Worm (Caenorhabditis elegans) whole organism, young adult: ENCODE results near the gene F31F7.2.

Source experiments
- B0035.1 ChIP-seq: sonication (generic microtip); optimal IDR thresholded peaks from 2 replicates; lab custom pipeline; 2016; ENCODE audit warnings: missing genetic modification characterization, mild to moderate bottlenecking, missing compliant biosample characterization, missing genotype, missing genetic modification reagents
- B0261.1 ChIP-seq: sonication (generic microtip); optimal IDR thresholded peaks from 2 replicates; lab custom pipeline; 2016; ENCODE audit warnings: mild to moderate bottlenecking, missing genetic modification characterization, moderate library complexity, missing compliant biosample characterization
- C17E4.6 ChIP-seq: fragments of 200-800 bp; sonication (Bioruptor generic); IDR thresholded peaks from 2 replicates; pipeline ENCODE4 v1.3.6; 2022; ENCODE audit warnings: missing genetic modification reagents, missing genetic modification characterization, missing compliant biosample characterization
- F33H1.4 ChIP-seq: fragments of 200-800 bp; sonication (Bioruptor generic); IDR thresholded peaks from 2 replicates; pipeline ENCODE4 v1.3.6; 2022; ENCODE audit warnings: missing genetic modification reagents, missing genetic modification characterization, missing compliant biosample characterization
- F37B4.10 ChIP-seq: fragments of 200-800 bp; sonication (Bioruptor generic); IDR thresholded peaks from 2 replicates; pipeline ENCODE4 v1.3.6; 2022; ENCODE audit warnings: missing genetic modification characterization, missing compliant biosample characterization
- F39B2.1 ChIP-seq: fragments of 200-800 bp; sonication (Bioruptor generic); IDR thresholded peaks from 2 replicates; pipeline ENCODE4 v1.3.6; 2022; ENCODE audit warnings: missing genetic modification reagents, missing genetic modification characterization, missing compliant biosample characterization
- F52B5.7 ChIP-seq: sonication (generic microtip); optimal IDR thresholded peaks from 2 replicates; lab custom pipeline; 2016; ENCODE audit warnings: mild to moderate bottlenecking, missing genetic modification characterization, missing compliant biosample characterization
- F55B11.4 ChIP-seq: sonication (generic microtip); optimal IDR thresholded peaks from 2 replicates; lab custom pipeline; 2016; ENCODE audit warnings: missing compliant biosample characterization, missing genetic modification characterization, borderline replicate concordance; ENCODE audit not compliant: insufficient read depth
- K11D2.4 ChIP-seq: fragments of 200-800 bp; sonication (Bioruptor generic); IDR thresholded peaks from 2 replicates; pipeline ENCODE4 v1.3.6; 2022; ENCODE audit warnings: missing genetic modification reagents, missing genetic modification characterization, missing compliant biosample characterization
- T07F8.4 ChIP-seq: sonication (generic microtip); optimal IDR thresholded peaks from 2 replicates; lab custom pipeline; 2016; ENCODE audit warnings: mild to moderate bottlenecking, missing genetic modification characterization, moderate library complexity, missing compliant biosample characterization
- Y53G8AR.9 ChIP-seq: fragments of 200-800 bp; sonication (Bioruptor generic); conservative IDR thresholded peaks from 2 replicates; pipeline ENCODE4 v1.3.6; 2022; ENCODE audit warnings: missing genetic modification reagents, missing genetic modification characterization, missing compliant biosample characterization
- Y56A3A.18 ChIP-seq: fragments of 200-800 bp; sonication (Bioruptor generic); IDR thresholded peaks from 2 replicates; pipeline ENCODE4 v1.3.6; 2022; ENCODE audit warnings: missing genetic modification reagents, missing genetic modification characterization, missing compliant biosample characterization
- Y67H2A.10 ChIP-seq: fragments of 200-800 bp; sonication (Bioruptor generic); conservative IDR thresholded peaks from 2 replicates; pipeline ENCODE4 v1.3.6; 2022; ENCODE audit warnings: missing genetic modification reagents, missing genetic modification characterization, missing compliant biosample characterization
- aptf-3 ChIP-seq: fragments of 200-800 bp; sonication (Bioruptor generic); IDR thresholded peaks from 2 replicates; pipeline ENCODE4 v1.3.6; 2022; ENCODE audit warnings: missing genetic modification characterization, missing compliant biosample characterization
- attf-5 ChIP-seq: fragments of 200-800 bp; sonication (Bioruptor generic); optimal IDR thresholded peaks from 2 replicates; lab custom pipeline; 2018; ENCODE audit warnings: mild to moderate bottlenecking, missing genetic modification characterization, missing compliant biosample characterization
- bed-1 ChIP-seq: fragments of 200-800 bp; sonication (Bioruptor generic); IDR thresholded peaks from 2 replicates; pipeline ENCODE4 v1.3.6; 2022; ENCODE audit warnings: missing genetic modification reagents, missing genetic modification characterization, missing compliant biosample characterization
- bed-2 ChIP-seq: fragments of 200-800 bp; sonication (Bioruptor generic); IDR thresholded peaks from 2 replicates; pipeline ENCODE4 v1.3.6; 2022; ENCODE audit warnings: missing genetic modification reagents, missing genetic modification characterization, missing compliant biosample characterization
- ccch-3 ChIP-seq: fragments of 200-800 bp; sonication (Bioruptor generic); optimal IDR thresholded peaks from 2 replicates; lab custom pipeline; 2018; ENCODE audit warnings: mild to moderate bottlenecking, missing genetic modification characterization, missing compliant biosample characterization
- ceh-100 ChIP-seq: fragments of 200-800 bp; sonication (Bioruptor generic); IDR thresholded peaks from 2 replicates; pipeline ENCODE4 v1.3.6; 2022; ENCODE audit warnings: missing genetic modification reagents, missing genetic modification characterization, missing compliant biosample characterization
- ceh-40 ChIP-seq: fragments of 200-800 bp; sonication (Bioruptor generic); IDR thresholded peaks from 2 replicates; pipeline ENCODE4 v1.3.6; 2022; ENCODE audit warnings: missing genetic modification characterization, missing compliant biosample characterization
- ceh-79 ChIP-seq: sonication (generic microtip); optimal IDR thresholded peaks from 2 replicates; lab custom pipeline; 2017; ENCODE audit warnings: mild to moderate bottlenecking, missing genetic modification characterization, missing compliant biosample characterization
- die-1 ChIP-seq: sonication (generic microtip); optimal IDR thresholded peaks from 2 replicates; lab custom pipeline; 2016; ENCODE audit warnings: missing genotype, mild to moderate bottlenecking, missing genetic modification characterization, missing compliant biosample characterization
- dpff-1 ChIP-seq: sonication (generic microtip); optimal IDR thresholded peaks from 2 replicates; lab custom pipeline; 2017; ENCODE audit warnings: mild to moderate bottlenecking, missing genetic modification characterization, missing compliant biosample characterization
- efl-1 ChIP-seq: fragments of 150-350 bp; optimal IDR thresholded peaks from 2 replicates; lab custom pipeline; 2014; ENCODE audit warnings: missing biosample characterization, missing genetic modification reagents, missing genetic modification characterization
- ets-4 ChIP-seq: fragments of 200-800 bp; sonication (Bioruptor generic); optimal IDR thresholded peaks from 2 replicates; lab custom pipeline; 2018; ENCODE audit warnings: mild to moderate bottlenecking, missing genetic modification characterization, missing compliant biosample characterization
- fkh-3 ChIP-seq: sonication (generic microtip); optimal IDR thresholded peaks from 2 replicates; lab custom pipeline; 2016; ENCODE audit warnings: mild to moderate bottlenecking, missing genetic modification characterization, missing compliant biosample characterization
- gei-17 ChIP-seq: fragments of 200-800 bp; sonication (Bioruptor generic); optimal IDR thresholded peaks from 2 replicates; lab custom pipeline; 2018; ENCODE audit warnings: mild to moderate bottlenecking, missing genetic modification characterization, missing compliant biosample characterization
- let-607 ChIP-seq, 2 experiments: fragments of 200-800 bp in 1 of 2; sonication (Bioruptor generic) in 1 of 2; sonication (generic microtip) in 1 of 2; optimal IDR thresholded peaks; 2 replicates each; lab custom pipeline; 2016 to 2018; ENCODE audit warnings: mild to moderate bottlenecking in 2 of 2, missing compliant biosample characterization in 2 of 2, missing genetic modification characterization in 2 of 2, moderate library complexity in 2 of 2, missing genotype in 1 of 2
- lin-26 ChIP-seq: fragments of 200-800 bp; sonication (Bioruptor generic); IDR thresholded peaks from 2 replicates; pipeline ENCODE4 v1.3.6; 2022; ENCODE audit warnings: missing genetic modification reagents, missing genetic modification characterization, missing compliant biosample characterization
- lin-40 ChIP-seq: sonication (generic microtip); optimal IDR thresholded peaks from 2 replicates; lab custom pipeline; 2016; ENCODE audit warnings: missing genetic modification characterization, mild to moderate bottlenecking, missing compliant biosample characterization, missing genotype, missing genetic modification reagents
- lir-1 ChIP-seq: fragments of 200-800 bp; sonication (Bioruptor generic); conservative IDR thresholded peaks from 2 replicates; pipeline ENCODE4 v1.3.6; 2022; ENCODE audit warnings: missing genetic modification reagents, missing genetic modification characterization, missing compliant biosample characterization
- lsy-27 ChIP-seq: sonication (generic microtip); optimal IDR thresholded peaks from 2 replicates; lab custom pipeline; 2017; ENCODE audit warnings: missing genetic modification characterization, mild to moderate bottlenecking, missing compliant biosample characterization, antibody characterized with exemption, missing genotype, borderline replicate concordance; ENCODE audit not compliant: insufficient read depth
- madf-10 ChIP-seq: sonication (generic microtip); optimal IDR thresholded peaks from 2 replicates; lab custom pipeline; 2016; ENCODE audit warnings: mild to moderate bottlenecking, missing genetic modification characterization, missing compliant biosample characterization
- madf-8 ChIP-seq: fragments of 200-800 bp; sonication (Bioruptor generic); conservative IDR thresholded peaks from 2 replicates; pipeline ENCODE4 v1.3.6; 2022; ENCODE audit warnings: missing genetic modification reagents, missing genetic modification characterization, missing compliant biosample characterization
- mes-4 ChIP-seq: sonication (generic microtip); optimal IDR thresholded peaks from 2 replicates; lab custom pipeline; 2016; ENCODE audit warnings: missing genotype, missing genetic modification characterization, missing compliant biosample characterization
- nhr-27 ChIP-seq: fragments of 200-800 bp; sonication (Bioruptor generic); optimal IDR thresholded peaks from 2 replicates; lab custom pipeline; 2018; ENCODE audit warnings: mild to moderate bottlenecking, missing genetic modification characterization, moderate library complexity, missing compliant biosample characterization
- nhr-80 ChIP-seq: sonication (generic microtip); optimal IDR thresholded peaks from 2 replicates; lab custom pipeline; 2016; ENCODE audit warnings: missing genetic modification characterization, missing compliant biosample characterization
- nhr-90 ChIP-seq: sonication (generic microtip); optimal IDR thresholded peaks from 2 replicates; lab custom pipeline; 2016; ENCODE audit warnings: missing genotype, mild to moderate bottlenecking, missing genetic modification characterization, missing compliant biosample characterization
- pbrm-1 ChIP-seq: fragments of 200-800 bp; sonication (Bioruptor generic); IDR thresholded peaks from 2 replicates; pipeline ENCODE4 v1.3.6; 2022; ENCODE audit warnings: missing genetic modification reagents, missing genetic modification characterization, missing compliant biosample characterization
- sdz-38 ChIP-seq: sonication (generic microtip); optimal IDR thresholded peaks from 2 replicates; lab custom pipeline; 2016; ENCODE audit warnings: missing genotype, missing genetic modification characterization, missing compliant biosample characterization
- snpc-1.1 ChIP-seq: sonication (generic microtip); optimal IDR thresholded peaks from 2 replicates; lab custom pipeline; 2017; ENCODE audit warnings: missing genetic modification characterization, mild to moderate bottlenecking, missing compliant biosample characterization, antibody characterized with exemption, moderate library complexity, missing genotype, missing genetic modification reagents; ENCODE audit not compliant: insufficient read depth
- snpc-3.4 ChIP-seq: sonication (generic microtip); optimal IDR thresholded peaks from 2 replicates; lab custom pipeline; 2017; ENCODE audit warnings: missing genetic modification characterization, mild to moderate bottlenecking, missing compliant biosample characterization, antibody characterized with exemption, moderate library complexity, missing genotype, missing genetic modification reagents
- somi-1 ChIP-seq: fragments of 200-800 bp; sonication (Bioruptor generic); optimal IDR thresholded peaks from 2 replicates; lab custom pipeline; 2018; ENCODE audit warnings: mild to moderate bottlenecking, missing genetic modification characterization, missing compliant biosample characterization
- tbp1 ChIP-seq: fragments of 200-800 bp; sonication (Bioruptor generic); optimal IDR thresholded peaks from 2 replicates; lab custom pipeline; 2018; ENCODE audit warnings: mild to moderate bottlenecking, missing genetic modification characterization, missing compliant biosample characterization
- unc-130 ChIP-seq: sonication (generic microtip); optimal IDR thresholded peaks from 2 replicates; lab custom pipeline; 2016; ENCODE audit warnings: missing genetic modification reagents, missing genetic modification characterization, missing compliant biosample characterization
- unc-62 ChIP-seq: fragments of 150-350 bp; optimal IDR thresholded peaks from 2 replicates; lab custom pipeline; 2014; ENCODE audit warnings: missing biosample characterization, missing genetic modification reagents, missing genetic modification characterization
- zfh-2 ChIP-seq: fragments of 200-800 bp; sonication (Bioruptor generic); conservative IDR thresholded peaks from 2 replicates; pipeline ENCODE4 v1.3.6; 2022; ENCODE audit warnings: missing genetic modification reagents, missing genetic modification characterization, missing compliant biosample characterization
- ztf-22 ChIP-seq: fragments of 200-800 bp; sonication (Bioruptor generic); optimal IDR thresholded peaks from 2 replicates; lab custom pipeline; 2018; ENCODE audit warnings: mild to moderate bottlenecking, missing genetic modification characterization, moderate library complexity, missing compliant biosample characterization
- ztf-6 ChIP-seq: fragments of 200-800 bp; sonication (Bioruptor generic); IDR thresholded peaks from 2 replicates; pipeline ENCODE4 v1.3.6; 2022; ENCODE audit warnings: missing genetic modification reagents, missing genetic modification characterization, missing compliant biosample characterization

Gene F31F7.2

ce11 chrV:6224494-6224959 is 46.1 kb upstream of the F31F7.2 start (continued):
- TF ChIP-seq fkh-3 (tag; lab: Kevin White, UChicago) (no peak), lir-1 (GFP tag; lab: Robert Waterston, UW) (peak; percentile 72), snpc-1.1 (no peak), K11D2.4 (GFP tag; lab: Robert Waterston, UW) (peak; percentile 92), nhr-27 (tag; lab: Kevin White, UChicago) (no peak), attf-5 (peak; percentile 83), ceh-40 (GFP tag; lab: Robert Waterston, UW) (no peak), Y67H2A.10 (GFP tag; lab: Robert Waterston, UW) (no peak), snpc-3.4 (tag; lab: Kevin White, UChicago) (no peak), ceh-79 (tag; lab: Kevin White, UChicago) (no peak), dpff-1 (tag; lab: Kevin White, UChicago) (no peak), unc-62 (peak; percentile 89), ccch-3 (GFP tag; lab: Kevin White, UChicago) (no peak), B0261.1 (peak; percentile 3), sdz-38 (tag; lab: Kevin White, UChicago) (no peak), B0035.1 (tag; lab: Kevin White, UChicago) (peak; percentile 60), efl-1 (GFP tag; lab: Kevin White, UChicago) (no peak), unc-130 (GFP tag; lab: Kevin White, UChicago) (no peak), nhr-90 (peak; percentile 83), F39B2.1 (GFP tag; lab: Robert Waterston, UW) (no peak), tbp1 (GFP tag; lab: Kevin White, UChicago) (peak; percentile 61), die-1 (no peak), lin-40 (tag; lab: Kevin White, UChicago) (peak; percentile 92), let-607 (tag; optimal IDR thresholded peaks at IDR 0.05; lab: Kevin White, UChicago) (peak; percentile 68 to 80), lsy-27 (tag; lab: Kevin White, UChicago) (no peak), bed-2 (GFP tag; lab: Robert Waterston, UW) (no peak), F55B11.4 (tag; lab: Kevin White, UChicago) (no peak), F52B5.7 (no peak), Y53G8AR.9 (peak; percentile 80), somi-1 (GFP tag; lab: Kevin White, UChicago) (peak; percentile 93), F33H1.4 (no peak), bed-1 (no peak), ceh-100 (peak; percentile 52), madf-10 (peak; percentile 98), lin-26 (GFP tag; lab: Robert Waterston, UW) (peak; percentile 70), pbrm-1 (peak; percentile 75), gei-17 (GFP tag; lab: Kevin White, UChicago) (peak; percentile 79), zfh-2 (GFP tag; lab: Robert Waterston, UW) (peak; percentile 93), nhr-80 (tag; lab: Kevin White, UChicago) (peak; percentile 93), Y56A3A.18 (peak; percentile 57), ztf-22 (GFP tag; lab: Kevin White, UChicago) (peak; percentile 57), ztf-6 (no peak), C17E4.6 (GFP tag; lab: Robert Waterston, UW) (peak; percentile 65), ets-4 (GFP tag; lab: Kevin White, UChicago) (no peak), mes-4 (tag; lab: Kevin White, UChicago) (no peak), madf-8 (GFP tag; lab: Robert Waterston, UW) (no peak), T07F8.4 (tag; lab: Kevin White, UChicago) (peak; percentile 17), F37B4.10 (GFP tag; lab: Robert Waterston, UW) (peak; percentile 84; the same call in 1 of the 2 replicates), aptf-3 (GFP tag; lab: Robert Waterston, UW) (no peak)
